Worm (Caenorhabditis elegans): ENCODE results near the gene srv-12.

DNA sequence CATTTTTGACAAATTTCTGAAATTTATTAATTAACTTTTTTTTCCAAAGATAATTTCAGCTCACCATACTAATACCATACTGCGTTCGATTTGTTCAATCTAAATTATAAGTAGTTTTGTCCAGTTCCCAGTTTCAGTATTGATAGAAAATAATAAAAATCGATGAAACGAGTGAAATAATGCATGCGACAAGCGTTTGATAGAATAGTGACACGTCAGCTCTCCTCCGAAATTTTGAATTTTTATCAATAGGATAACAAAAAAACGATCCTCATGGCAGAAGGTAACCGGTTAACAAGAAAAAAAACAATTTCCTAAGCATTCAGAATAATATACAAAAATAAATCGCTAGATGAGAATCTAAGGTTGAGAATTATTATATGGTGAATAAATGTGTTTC is 51.7 kb downstream of the srv-12 start, which contains the start of gene C47E12.3:
- no peak for TF ChIP-seq madf-8 (GFP tag; conservative IDR thresholded peaks at IDR 0.05)
- TF ChIP-seq mes-4 (tag; optimal IDR thresholded peaks at IDR 0.05) = no peak
- no peak for TF ChIP-seq nfya-1 (tag; optimal IDR thresholded peaks at IDR 0.05; ENCODE audit: borderline replicate concordance, insufficient read depth)
- no peak for TF ChIP-seq lin-26 (GFP tag; IDR thresholded peaks at IDR 0.05)
- no peak for TF ChIP-seq hrde-1 (tag; optimal IDR thresholded peaks at IDR 0.05; ENCODE audit: borderline replicate concordance)

All from whole organism, young adult.